Worm (Caenorhabditis elegans) whole organism, L1 larva: ENCODE results near the gene F02D8.1.

Experiments
- C16A3.4 ChIP-seq: fragments of 150-350 bp; optimal IDR thresholded peaks from 2 replicates; lab custom pipeline; 2014; ENCODE audit warnings: missing biosample characterization, missing genetic modification characterization
- ama-1 ChIP-seq: fragments of 150-350 bp; optimal IDR thresholded peaks from 2 replicates; lab custom pipeline; 2014
- ceh-82 ChIP-seq, 3 experiments: fragments of 150-350 bp in 1 of 3; sonication (generic microtip) in 2 of 3; optimal IDR thresholded peaks; 2 replicates each; lab custom pipeline; 2014 to 2017; ENCODE audit warnings: missing biosample characterization in 3 of 3, missing genetic modification characterization in 3 of 3
- dsc-1 ChIP-seq: sonication (generic microtip); optimal IDR thresholded peaks from 2 replicates; lab custom pipeline; 2016; ENCODE audit warnings: mild to moderate bottlenecking, missing genetic modification characterization, missing compliant biosample characterization
- fkh-10 ChIP-seq: sonication (generic microtip); optimal IDR thresholded peaks from 2 replicates; lab custom pipeline; 2017; ENCODE audit warnings: missing biosample characterization, missing genetic modification reagents, missing genetic modification characterization
- jun-1 ChIP-seq: fragments of 150-350 bp; optimal IDR thresholded peaks from 2 replicates; lab custom pipeline; 2014; ENCODE audit warnings: missing biosample characterization, missing genetic modification reagents, missing genetic modification characterization
- lin-39 ChIP-seq: fragments of 150-350 bp; optimal IDR thresholded peaks from 2 replicates; lab custom pipeline; 2014; ENCODE audit warnings: missing biosample characterization, missing genetic modification reagents, missing genetic modification characterization
- lsy-2 ChIP-seq, 2 experiments: fragments of 150-350 bp; optimal IDR thresholded peaks; 2 replicates each; lab custom pipeline; 2014; ENCODE audit warnings: missing biosample characterization in 2 of 2, missing genetic modification characterization in 2 of 2
- nhr-19 ChIP-seq: fragments of 200-800 bp; sonication (Bioruptor generic); conservative IDR thresholded peaks from 2 replicates; pipeline ENCODE4 v1.3.6; 2022; ENCODE audit warnings: missing genetic modification characterization, missing compliant biosample characterization
- nhr-90 ChIP-seq: sonication (generic microtip); optimal IDR thresholded peaks from 2 replicates; lab custom pipeline; 2016; ENCODE audit warnings: mild to moderate bottlenecking, missing genetic modification characterization, missing compliant biosample characterization; ENCODE audit not compliant: poor library complexity
- pag-3 ChIP-seq: sonication (generic microtip); optimal IDR thresholded peaks from 2 replicates; lab custom pipeline; 2017; ENCODE audit warnings: missing genetic modification characterization, mild to moderate bottlenecking, missing compliant biosample characterization, antibody characterized with exemption, borderline replicate concordance; ENCODE audit not compliant: insufficient read depth
- pqm-1 ChIP-seq: sonication (generic microtip); optimal IDR thresholded peaks from 3 replicates; lab custom pipeline; 2017; ENCODE audit warnings: missing biosample characterization, missing genetic modification characterization
- snpc-4 ChIP-seq: fragments of 150-350 bp; optimal IDR thresholded peaks from 2 replicates; lab custom pipeline; 2014; ENCODE audit warnings: missing biosample characterization, missing genetic modification characterization
- unc-86 ChIP-seq: sonication (generic microtip); optimal IDR thresholded peaks from 2 replicates; lab custom pipeline; 2016; ENCODE audit warnings: missing genetic modification characterization, missing compliant biosample characterization

DNA sequence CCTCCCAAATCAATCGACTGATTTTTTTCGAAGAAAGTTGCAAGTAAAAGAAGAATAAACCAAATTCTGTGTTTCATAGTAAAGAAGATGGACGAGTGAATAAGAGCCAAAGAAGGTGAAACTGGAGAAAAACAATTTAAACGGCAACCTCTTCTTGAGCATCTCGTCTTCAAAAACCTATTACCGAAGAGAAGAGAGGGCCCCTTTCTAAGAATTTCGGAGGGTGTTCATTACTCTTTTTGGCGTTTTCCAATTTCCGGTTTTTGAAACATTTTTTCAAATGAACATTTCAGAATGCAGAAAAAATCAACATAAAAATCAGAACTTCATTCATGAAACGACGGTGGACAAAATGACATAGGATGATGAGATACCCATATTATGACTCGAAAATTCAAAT is 33.1 kb upstream of the F02D8.1 start, which contains the start of gene nmr-2:
- TF ChIP-seq fkh-10 (GFP tag; lab: Kevin White, UChicago) (no peak), unc-86 (tag; lab: Kevin White, UChicago) (no peak), C16A3.4 (tag; lab: Kevin White, UChicago) (no peak), snpc-4 (tag; lab: Kevin White, UChicago) (no peak), ceh-82 (tag; optimal IDR thresholded peaks at IDR 0.05; lab: Kevin White, UChicago) (no peak), lin-39 (tag; lab: Kevin White, UChicago) (no peak), pag-3 (tag; lab: Kevin White, UChicago) (no peak), nhr-19 (GFP tag; lab: Robert Waterston, UW) (no peak), dsc-1 (tag; lab: Kevin White, UChicago) (no peak), jun-1 (tag; lab: Kevin White, UChicago) (no peak), ama-1 (no peak), pqm-1 (tag; lab: Kevin White, UChicago) (no peak), lsy-2 (tag; optimal IDR thresholded peaks at IDR 0.05; lab: Kevin White, UChicago) (no peak), nhr-90 (tag; lab: Kevin White, UChicago) (no peak)
